Worm (Caenorhabditis elegans) whole organism, L2 larva: Measurements from ENCODE around the gene sec-16A.1.

Experiments
- C34F6.9 ChIP-seq: fragments of 150-350 bp; optimal IDR thresholded peaks from 2 replicates; lab custom pipeline; 2014; ENCODE audit warnings: missing biosample characterization, missing genetic modification characterization
- F13H6.1 ChIP-seq: sonication (generic microtip); optimal IDR thresholded peaks from 2 replicates; lab custom pipeline; 2016; ENCODE audit warnings: missing genetic modification characterization, missing compliant biosample characterization
- R02D3.7 ChIP-seq: fragments of 150-350 bp; optimal IDR thresholded peaks from 2 replicates; lab custom pipeline; 2014; ENCODE audit warnings: missing biosample characterization, missing genetic modification characterization
- Y55F3AM.14 ChIP-seq: fragments of 200-800 bp; sonication (Bioruptor generic); optimal IDR thresholded peaks from 2 replicates; lab custom pipeline; 2018; ENCODE audit warnings: mild to moderate bottlenecking, missing genetic modification characterization, missing compliant biosample characterization
- ZK546.5 ChIP-seq: sonication (generic microtip); optimal IDR thresholded peaks from 2 replicates; lab custom pipeline; 2017; ENCODE audit warnings: missing biosample characterization, missing genetic modification characterization
- alr-1 ChIP-seq: fragments of 150-350 bp; optimal IDR thresholded peaks from 2 replicates; lab custom pipeline; 2014; ENCODE audit warnings: missing biosample characterization, missing genetic modification characterization
- aly-2 ChIP-seq: fragments of 150-350 bp; optimal IDR thresholded peaks from 2 replicates; lab custom pipeline; 2014; ENCODE audit warnings: missing biosample characterization, missing genetic modification characterization
- ama-1 ChIP-seq: fragments of 150-350 bp; optimal IDR thresholded peaks from 2 replicates; lab custom pipeline; 2018; ENCODE audit warnings: inconsistent platforms
- ceh-16 ChIP-seq: fragments of 150-350 bp; optimal IDR thresholded peaks from 2 replicates; lab custom pipeline; 2014; ENCODE audit warnings: missing biosample characterization, missing genetic modification characterization
- ceh-82 ChIP-seq: fragments of 150-350 bp; optimal IDR thresholded peaks from 2 replicates; lab custom pipeline; 2014; ENCODE audit warnings: missing biosample characterization, missing genetic modification characterization
- crh-2 ChIP-seq: sonication (generic microtip); optimal IDR thresholded peaks from 2 replicates; lab custom pipeline; 2017; ENCODE audit warnings: missing biosample characterization, missing genetic modification characterization
- dmd-4 ChIP-seq: sonication (generic microtip); optimal IDR thresholded peaks from 2 replicates; lab custom pipeline; 2017; ENCODE audit warnings: missing biosample characterization, missing genetic modification characterization
- elt-1 ChIP-seq: fragments of 150-350 bp; optimal IDR thresholded peaks from 2 replicates; lab custom pipeline; 2014; ENCODE audit warnings: missing biosample characterization, missing genetic modification characterization
- elt-3 ChIP-seq: sonication (generic microtip); optimal IDR thresholded peaks from 2 replicates; lab custom pipeline; 2017; ENCODE audit warnings: missing biosample characterization, missing genetic modification characterization
- fos-1 ChIP-seq: fragments of 150-350 bp; optimal IDR thresholded peaks from 2 replicates; lab custom pipeline; 2014; ENCODE audit warnings: missing biosample characterization, missing genetic modification characterization
- gmeb-1 ChIP-seq: fragments of 150-350 bp; optimal IDR thresholded peaks from 2 replicates; lab custom pipeline; 2014; ENCODE audit warnings: missing biosample characterization, missing genetic modification characterization
- lin-11 ChIP-seq: fragments of 150-350 bp; sonication (generic microtip); optimal IDR thresholded peaks from 2 replicates; lab custom pipeline; 2014; ENCODE audit warnings: missing biosample characterization, missing genetic modification characterization, inconsistent platforms, mixed read lengths
- lin-13 ChIP-seq: fragments of 150-350 bp; optimal IDR thresholded peaks from 2 replicates; lab custom pipeline; 2014; ENCODE audit warnings: missing biosample characterization, missing genetic modification reagents, missing genetic modification characterization
- lin-39 ChIP-seq: fragments of 150-350 bp; optimal IDR thresholded peaks from 2 replicates; lab custom pipeline; 2014; ENCODE audit warnings: missing biosample characterization, missing genetic modification reagents, missing genetic modification characterization
- lsy-2 ChIP-seq, 2 experiments: fragments of 150-350 bp in 1 of 2; sonication (generic microtip) in 1 of 2; optimal IDR thresholded peaks; 2 replicates each; lab custom pipeline; 2014 to 2017; ENCODE audit warnings: missing biosample characterization in 2 of 2, missing genetic modification characterization in 2 of 2
- mab-5 ChIP-seq: fragments of 150-350 bp; optimal IDR thresholded peaks from 2 replicates; lab custom pipeline; 2014; ENCODE audit warnings: missing biosample characterization, missing genetic modification characterization
- mbf-1 ChIP-seq: sonication (generic microtip); optimal IDR thresholded peaks from 2 replicates; lab custom pipeline; 2017; ENCODE audit warnings: missing biosample characterization, missing genetic modification characterization
- mdl-1 ChIP-seq, 2 experiments: fragments of 150-350 bp in 1 of 2; sonication (generic microtip) in 1 of 2; optimal IDR thresholded peaks; 2 replicates each; lab custom pipeline; 2017; ENCODE audit warnings: missing biosample characterization in 2 of 2, missing genetic modification characterization in 2 of 2
- nhr-10 ChIP-seq: sonication (generic microtip); optimal IDR thresholded peaks from 2 replicates; lab custom pipeline; 2017; ENCODE audit warnings: missing biosample characterization, missing genetic modification characterization
- nhr-11 ChIP-seq: fragments of 150-350 bp; optimal IDR thresholded peaks from 2 replicates; lab custom pipeline; 2014; ENCODE audit warnings: missing biosample characterization, missing genetic modification characterization
- nhr-12 ChIP-seq: fragments of 150-350 bp; optimal IDR thresholded peaks from 2 replicates; lab custom pipeline; 2014; ENCODE audit warnings: missing biosample characterization, missing genetic modification characterization
- nhr-129 ChIP-seq: fragments of 150-350 bp; optimal IDR thresholded peaks from 2 replicates; lab custom pipeline; 2014; ENCODE audit warnings: missing biosample characterization, missing genetic modification characterization
- nhr-23 ChIP-seq: fragments of 150-350 bp; optimal IDR thresholded peaks from 2 replicates; lab custom pipeline; 2014; ENCODE audit warnings: missing biosample characterization, missing genetic modification reagents, missing genetic modification characterization
- nhr-237 ChIP-seq: fragments of 150-350 bp; optimal IDR thresholded peaks from 2 replicates; lab custom pipeline; 2014; ENCODE audit warnings: missing biosample characterization, missing genetic modification characterization
- nhr-25 ChIP-seq: fragments of 150-350 bp; sonication (generic microtip); optimal IDR thresholded peaks from 3 replicates; lab custom pipeline; 2014; ENCODE audit warnings: missing biosample characterization, missing genetic modification characterization
- nhr-6 ChIP-seq: fragments of 150-350 bp; optimal IDR thresholded peaks from 2 replicates; lab custom pipeline; 2014; ENCODE audit warnings: missing biosample characterization, missing genetic modification characterization
- nhr-77 ChIP-seq: fragments of 150-350 bp; optimal IDR thresholded peaks from 2 replicates; lab custom pipeline; 2014; ENCODE audit warnings: missing biosample characterization, missing genetic modification characterization
- peb-1 ChIP-seq: fragments of 150-350 bp; optimal IDR thresholded peaks from 2 replicates; lab custom pipeline; 2014; ENCODE audit warnings: missing biosample characterization, missing genetic modification characterization
- sem-4 ChIP-seq: fragments of 150-350 bp; optimal IDR thresholded peaks from 2 replicates; lab custom pipeline; 2014; ENCODE audit warnings: missing biosample characterization, missing genetic modification reagents, missing genetic modification characterization
- skn-1 ChIP-seq: sonication (generic microtip); optimal IDR thresholded peaks from 2 replicates; lab custom pipeline; 2017; ENCODE audit warnings: missing biosample characterization, missing genetic modification characterization
- sma-3 ChIP-seq: sonication (generic microtip); optimal IDR thresholded peaks from 2 replicates; lab custom pipeline; 2016; ENCODE audit warnings: missing genetic modification reagents, missing genetic modification characterization, missing compliant biosample characterization
- sma-9 ChIP-seq, 2 experiments: fragments of 150-350 bp in 1 of 2; sonication (generic microtip) in 1 of 2; optimal IDR thresholded peaks; 2 replicates each; lab custom pipeline; 2014 to 2016; ENCODE audit warnings: missing genetic modification characterization in 2 of 2, mild to moderate bottlenecking in 1 of 2, missing biosample characterization in 1 of 2, missing compliant biosample characterization in 1 of 2, missing genetic modification reagents in 1 of 2, moderate library complexity in 1 of 2
- unc-39 ChIP-seq: fragments of 150-350 bp; optimal IDR thresholded peaks from 2 replicates; lab custom pipeline; 2014; ENCODE audit warnings: missing biosample characterization, missing genetic modification characterization
- unc-55 ChIP-seq: fragments of 150-350 bp; sonication (generic microtip); optimal IDR thresholded peaks from 3 replicates; lab custom pipeline; 2014; ENCODE audit warnings: missing biosample characterization, missing genetic modification reagents, missing genetic modification characterization
- unc-62 ChIP-seq: fragments of 150-350 bp; optimal IDR thresholded peaks from 2 replicates; lab custom pipeline; 2014; ENCODE audit warnings: missing biosample characterization, missing genetic modification reagents, missing genetic modification characterization
- zag-1 ChIP-seq: fragments of 150-350 bp; optimal IDR thresholded peaks from 2 replicates; lab custom pipeline; 2014; ENCODE audit warnings: missing biosample characterization, missing genetic modification characterization
- ztf-1 ChIP-seq: fragments of 200-800 bp; sonication (Bioruptor generic); conservative IDR thresholded peaks from 2 replicates; pipeline ENCODE4 v1.3.6; 2022; ENCODE audit warnings: missing genetic modification characterization, missing compliant biosample characterization
- ztf-11 ChIP-seq: sonication (generic microtip); optimal IDR thresholded peaks from 2 replicates; lab custom pipeline; 2017; ENCODE audit warnings: missing biosample characterization, missing genetic modification characterization

The sec-16A.1 gene

DNA sequence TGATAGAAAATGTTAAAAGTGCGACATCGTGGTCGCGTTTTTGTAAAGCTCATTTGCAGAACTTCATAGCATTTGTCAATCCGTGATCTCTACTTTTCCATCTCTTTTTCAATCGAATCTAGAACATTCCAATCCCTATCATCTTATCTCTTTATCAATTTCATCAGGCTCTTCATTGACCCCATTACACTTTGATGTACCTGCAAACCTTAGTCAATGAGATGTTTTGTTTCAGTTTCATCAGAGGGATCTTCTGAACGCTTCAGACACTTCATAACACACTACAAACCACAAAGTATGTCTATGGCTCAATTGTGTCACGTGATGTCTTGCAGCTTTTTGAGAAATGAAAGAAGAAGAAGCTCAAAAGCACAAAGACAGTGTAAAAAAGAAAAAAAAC, 42.5 kb upstream of the sec-16A.1 start:
- no peak for TF ChIP-seq fos-1 (tag; lab: Kevin White, UChicago)
- TF ChIP-seq aly-2 (tag; lab: Kevin White, UChicago): no peak
- TF ChIP-seq mab-5 (tag; lab: Kevin White, UChicago): no peak
- no peak for TF ChIP-seq sma-3
- TF ChIP-seq unc-39: no peak
- peak; percentile 35 for TF ChIP-seq nhr-129 (tag; lab: Kevin White, UChicago)
- no peak for TF ChIP-seq unc-55
- TF ChIP-seq nhr-237 (tag; lab: Kevin White, UChicago): no peak
- TF ChIP-seq dmd-4 (tag; lab: Kevin White, UChicago): no peak
- no peak for TF ChIP-seq ztf-1 (GFP tag; lab: Robert Waterston, UW)
- no peak for TF ChIP-seq crh-2 (tag; lab: Kevin White, UChicago)
- TF ChIP-seq ZK546.5 (tag; lab: Kevin White, UChicago): no peak
- TF ChIP-seq sma-9 (GFP tag; optimal IDR thresholded peaks at IDR 0.05; lab: Kevin White, UChicago): peak; percentile 47
- TF ChIP-seq sma-9 (tag; optimal IDR thresholded peaks at IDR 0.05; lab: Kevin White, UChicago): no peak
- no peak for TF ChIP-seq nhr-11 (tag; lab: Kevin White, UChicago)
- TF ChIP-seq ceh-82 (tag; lab: Kevin White, UChicago): no peak
- TF ChIP-seq nhr-77 (tag; lab: Kevin White, UChicago): no peak
- TF ChIP-seq alr-1: no peak
- TF ChIP-seq R02D3.7 (tag; lab: Kevin White, UChicago): no peak
- TF ChIP-seq ama-1 (lab: Kevin White, UChicago): no peak
- TF ChIP-seq nhr-25 (tag; lab: Kevin White, UChicago): no peak
- peak; percentile 26 for TF ChIP-seq F13H6.1 (tag; lab: Kevin White, UChicago)
- TF ChIP-seq ceh-16 (tag; lab: Kevin White, UChicago): no peak
- TF ChIP-seq sem-4 (tag; lab: Kevin White, UChicago): peak; percentile 26
- TF ChIP-seq elt-1 (tag; lab: Kevin White, UChicago): no peak
- no peak for TF ChIP-seq zag-1 (tag; lab: Kevin White, UChicago)
- TF ChIP-seq ztf-11: no peak
- no peak for TF ChIP-seq lin-11 (tag; lab: Kevin White, UChicago)
- TF ChIP-seq peb-1: no peak
- no peak for TF ChIP-seq nhr-12 (tag; lab: Kevin White, UChicago)
- no peak for TF ChIP-seq lin-13 (GFP tag; lab: Kevin White, UChicago)
- TF ChIP-seq Y55F3AM.14: no peak
- TF ChIP-seq mbf-1 (tag; lab: Kevin White, UChicago): no peak
- no peak for TF ChIP-seq elt-3 (tag; lab: Kevin White, UChicago)
- TF ChIP-seq nhr-10 (tag; lab: Kevin White, UChicago): no peak
- no peak for TF ChIP-seq unc-62
- TF ChIP-seq lin-39 (tag; lab: Kevin White, UChicago): no peak
- TF ChIP-seq lsy-2 (tag; optimal IDR thresholded peaks at IDR 0.05; lab: Kevin White, UChicago): peak in 1 of 2 experiments; percentile 32
- no peak for TF ChIP-seq nhr-23 (tag; lab: Kevin White, UChicago)
- peak; percentile 37 for TF ChIP-seq C34F6.9 (tag; lab: Kevin White, UChicago)
- TF ChIP-seq mdl-1 (tag; optimal IDR thresholded peaks at IDR 0.05; lab: Kevin White, UChicago): no peak
- no peak for TF ChIP-seq gmeb-1 (tag; lab: Kevin White, UChicago)
- TF ChIP-seq nhr-6 (tag; lab: Kevin White, UChicago): no peak

DNA sequence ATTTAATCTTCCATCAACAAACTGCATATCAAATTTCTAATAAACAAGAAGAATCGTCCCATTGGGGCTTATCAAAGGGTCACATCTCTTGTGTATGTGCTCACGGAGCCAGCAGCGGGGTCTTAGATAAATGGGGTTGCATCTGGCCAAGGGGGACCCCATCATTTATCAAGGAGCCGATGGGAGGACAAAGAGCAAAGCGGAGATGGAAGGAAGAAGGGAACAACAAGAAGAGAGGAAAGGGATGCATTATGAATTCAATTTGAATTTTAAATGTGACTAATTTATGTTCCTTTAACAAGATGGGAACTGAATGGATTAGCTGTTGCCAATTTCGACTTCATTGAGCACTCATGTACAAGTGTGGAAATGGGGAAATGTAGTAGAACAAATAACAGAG, 41.3 kb upstream of the sec-16A.1 start:
- TF ChIP-seq gmeb-1 (tag; lab: Kevin White, UChicago) (no peak), F13H6.1 (tag; lab: Kevin White, UChicago) (peak; percentile 44), lsy-2 (tag; optimal IDR thresholded peaks at IDR 0.05; lab: Kevin White, UChicago) (peak in 1 of 2 experiments; percentile 50), skn-1 (tag; lab: Kevin White, UChicago) (no peak), sma-9 (GFP tag; optimal IDR thresholded peaks at IDR 0.05; lab: Kevin White, UChicago) (peak; percentile 35), sma-9 (tag; optimal IDR thresholded peaks at IDR 0.05; lab: Kevin White, UChicago) (no peak), nhr-129 (tag; lab: Kevin White, UChicago) (no peak), ztf-11 (no peak), R02D3.7 (tag; lab: Kevin White, UChicago) (no peak), mab-5 (tag; lab: Kevin White, UChicago) (peak; percentile 84), nhr-12 (tag; lab: Kevin White, UChicago) (no peak), lin-39 (tag; lab: Kevin White, UChicago) (peak; percentile 9), nhr-6 (tag; lab: Kevin White, UChicago) (no peak), ztf-1 (GFP tag; lab: Robert Waterston, UW) (no peak), nhr-10 (tag; lab: Kevin White, UChicago) (no peak), C34F6.9 (tag; lab: Kevin White, UChicago) (peak; percentile 28), zag-1 (tag; lab: Kevin White, UChicago) (peak; percentile 42)
- TF ChIP-seq, all 48 proteins: peak for 7
